Fruit fly (Drosophila melanogaster) whole organism: Measurements from ENCODE around the gene betaTub65B.

ENCODE experiments used
- Dll ChIP-seq: fragments of >200 bp; optimal IDR thresholded peaks from 2 replicates; lab custom pipeline; 2017
- EcR ChIP-seq, 2 experiments: fragments of >200 bp; optimal IDR thresholded peaks; 2 replicates each; lab custom pipeline; 2017; ENCODE audit warnings: missing biosample characterization in 2 of 2, missing genetic modification characterization in 2 of 2, missing genetic modification reagents in 2 of 2
- pan ChIP-seq: fragments of >200 bp; optimal IDR thresholded peaks from 2 replicates; lab custom pipeline; 2017
- usp ChIP-seq: fragments of >200 bp; optimal IDR thresholded peaks from 2 replicates; lab custom pipeline; 2017; ENCODE audit warnings: missing biosample characterization, missing genetic modification characterization, mixed read lengths

dm6 chr3L:6552968-6553402, 22.5 kb downstream of the betaTub65B start:
- TF ChIP-seq EcR (GFP tag; optimal IDR thresholded peaks at IDR 0.05; lab: Kevin White, UChicago), result no peak
- TF ChIP-seq usp, result no peak
- TF ChIP-seq Dll (lab: Kevin White, UChicago), result no peak
- TF ChIP-seq pan (lab: Kevin White, UChicago), result no peak
